Worm (Caenorhabditis elegans) whole organism, midembryonic: Measurements from ENCODE around the gene K09G1.2.
A peak's percentile ranks its signal among the peaks of the same experiment; 100 is the strongest.

Experiments
- T22C8.4 ChIP-seq: fragments of 200-800 bp; sonication (Bioruptor generic); IDR thresholded peaks from 2 replicates; pipeline ENCODE4 v1.3.6; 2022; ENCODE audit warnings: missing genetic modification characterization, missing compliant biosample characterization
- cog-1 ChIP-seq: sonication (generic microtip); optimal IDR thresholded peaks from 2 replicates; lab custom pipeline; 2016; ENCODE audit warnings: missing genetic modification characterization, missing compliant biosample characterization
- flt-1 ChIP-seq: fragments of 200-800 bp; sonication (Bioruptor generic); IDR thresholded peaks from 2 replicates; pipeline ENCODE4 v1.3.6; 2022; ENCODE audit warnings: missing genetic modification characterization, missing compliant biosample characterization
- klf-2 ChIP-seq: fragments of 200-800 bp; sonication (Bioruptor generic); conservative IDR thresholded peaks from 2 replicates; pipeline ENCODE4 v1.3.6; 2022; ENCODE audit warnings: missing genetic modification reagents, missing genetic modification characterization, missing compliant biosample characterization
- med-1 ChIP-seq: sonication (generic microtip); optimal IDR thresholded peaks from 2 replicates; lab custom pipeline; 2017; ENCODE audit warnings: missing genetic modification characterization, mild to moderate bottlenecking, missing compliant biosample characterization, antibody characterized with exemption, missing genetic modification reagents; ENCODE audit not compliant: insufficient read depth
- ref-1 ChIP-seq: fragments of 200-800 bp; sonication (Bioruptor generic); conservative IDR thresholded peaks from 2 replicates; pipeline ENCODE4 v1.3.6; 2022; ENCODE audit warnings: missing genetic modification reagents, missing genetic modification characterization, missing compliant biosample characterization
- tab-1 ChIP-seq: fragments of 200-800 bp; sonication (Bioruptor generic); IDR thresholded peaks from 2 replicates; pipeline ENCODE4 v1.3.6; 2022; ENCODE audit warnings: missing genetic modification characterization, missing compliant biosample characterization
- ztf-23 ChIP-seq: fragments of 200-800 bp; sonication (Bioruptor generic); IDR thresholded peaks from 2 replicates; pipeline ENCODE4 v1.3.6; 2022; ENCODE audit warnings: missing genetic modification reagents, missing genetic modification characterization, missing compliant biosample characterization
- ztf-29 ChIP-seq: fragments of 200-800 bp; sonication (Bioruptor generic); IDR thresholded peaks from 2 replicates; pipeline ENCODE4 v1.3.6; 2022; ENCODE audit warnings: missing genetic modification reagents, missing genetic modification characterization, missing compliant biosample characterization

The K09G1.2 gene

DNA sequence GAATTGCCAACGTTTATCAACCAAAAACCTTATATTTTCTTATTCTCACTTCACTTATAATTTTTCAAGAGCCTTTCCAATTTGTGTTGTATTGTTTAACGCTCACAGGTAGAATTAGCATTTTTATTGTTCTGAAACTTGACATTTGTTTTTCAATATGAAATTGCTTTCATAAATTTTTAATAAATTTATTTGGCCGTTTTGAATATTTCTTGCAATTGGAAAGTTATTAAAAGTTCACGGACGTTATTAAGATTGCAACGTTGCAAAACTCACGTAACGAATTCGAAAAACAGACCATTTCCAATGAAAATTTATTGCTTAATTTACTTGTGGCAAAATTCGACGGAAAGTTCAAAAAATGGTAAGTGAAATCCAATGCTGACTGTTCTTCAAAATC, at the start of gene K09G1.2:
TSS of gene K09G1.2 (plus strand) at position 301 of the 400 bp plus-strand sequence.
- TF ChIP-seq med-1 (GFP tag; lab: Kevin White, UChicago) (no peak), ztf-23 (no peak), ref-1 (GFP tag; lab: Robert Waterston, UW) (no peak), T22C8.4 (GFP tag; lab: Robert Waterston, UW) (no peak), klf-2 (GFP tag; lab: Robert Waterston, UW) (no peak), cog-1 (tag; lab: Kevin White, UChicago) (no peak), tab-1 (GFP tag; lab: Robert Waterston, UW) (no peak), flt-1 (GFP tag; lab: Robert Waterston, UW) (no peak), ztf-29 (no peak)

DNA sequence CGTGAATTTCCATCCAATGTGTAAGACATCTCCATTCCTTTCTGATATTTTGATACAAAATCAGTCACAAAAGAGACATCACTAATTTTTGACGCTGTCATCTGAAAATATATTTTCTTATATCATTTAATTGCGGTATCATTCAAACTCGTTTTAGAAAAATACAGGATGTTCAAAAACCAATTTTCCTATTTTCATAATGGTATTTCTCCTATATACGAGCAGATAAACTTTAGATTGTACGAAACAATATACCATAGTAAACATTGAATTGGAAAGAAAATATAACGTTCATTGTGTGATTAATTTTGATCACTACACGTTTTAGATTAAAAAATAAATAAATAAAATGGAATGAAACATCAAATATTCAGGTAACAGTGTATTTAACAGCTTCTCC, 48.9 kb upstream of the K09G1.2 start, which contains the start of gene C50F4.16:
TSS of gene C50F4.16 (minus strand) at position 101 of the 400 bp plus-strand sequence.
- TF ChIP-seq med-1 (GFP tag; lab: Kevin White, UChicago), result no peak
- TF ChIP-seq cog-1 (tag; lab: Kevin White, UChicago), result no peak
- no peak for TF ChIP-seq ztf-29
- TF ChIP-seq flt-1 (GFP tag; lab: Robert Waterston, UW), result no peak
- no peak for TF ChIP-seq ref-1 (GFP tag; lab: Robert Waterston, UW)
- no peak for TF ChIP-seq ztf-23
- no peak for TF ChIP-seq T22C8.4 (GFP tag; lab: Robert Waterston, UW)
- TF ChIP-seq tab-1 (GFP tag; lab: Robert Waterston, UW), result no peak
- TF ChIP-seq klf-2 (GFP tag; lab: Robert Waterston, UW), result no peak

DNA sequence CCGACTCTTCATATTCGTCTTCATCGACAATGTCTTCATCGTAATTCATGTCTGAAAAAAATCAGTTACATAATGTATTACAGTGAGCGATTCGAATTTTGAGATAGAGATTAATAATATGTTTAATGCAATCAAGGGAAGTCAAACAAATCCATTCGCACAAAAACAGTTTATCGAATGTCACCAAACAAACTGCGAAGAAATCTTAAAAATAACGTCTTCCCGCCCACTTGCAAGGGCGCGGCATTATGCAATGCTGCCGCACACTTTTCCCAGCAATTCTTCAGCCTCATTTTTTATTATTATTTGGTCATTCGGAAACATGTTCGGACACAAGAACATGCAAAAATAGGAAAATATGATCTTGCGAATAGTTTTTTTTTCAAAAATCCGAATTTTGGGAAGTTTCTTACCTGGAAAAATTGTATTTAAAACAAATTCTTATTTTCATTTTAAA, 46.2 kb upstream of the K09G1.2 start, which contains the start of gene mdf-1:
TSS of gene mdf-1 (minus strand) at position 51 of the 457 bp plus-strand sequence.
- 0 out of 2 replicates have a peak, but pooled peaks have one; percentile 52 for TF ChIP-seq flt-1 (GFP tag; lab: Robert Waterston, UW)
- TF ChIP-seq ref-1 (GFP tag; lab: Robert Waterston, UW), result 0 out of 2 replicates have a peak, but pooled peaks have one; percentile 33
- TF ChIP-seq ztf-29, result no peak
- TF ChIP-seq cog-1 (tag; lab: Kevin White, UChicago), result no peak
- TF ChIP-seq T22C8.4 (GFP tag; lab: Robert Waterston, UW), result no peak
- TF ChIP-seq tab-1 (GFP tag; lab: Robert Waterston, UW), result no peak
- TF ChIP-seq klf-2 (GFP tag; lab: Robert Waterston, UW), result 0 out of 2 replicates have a peak, but pooled peaks have one; percentile 35
- TF ChIP-seq med-1 (GFP tag; lab: Kevin White, UChicago), result peak; percentile 28
- peak; percentile 67; the same call in 1 of the 2 replicates for TF ChIP-seq ztf-23

DNA sequence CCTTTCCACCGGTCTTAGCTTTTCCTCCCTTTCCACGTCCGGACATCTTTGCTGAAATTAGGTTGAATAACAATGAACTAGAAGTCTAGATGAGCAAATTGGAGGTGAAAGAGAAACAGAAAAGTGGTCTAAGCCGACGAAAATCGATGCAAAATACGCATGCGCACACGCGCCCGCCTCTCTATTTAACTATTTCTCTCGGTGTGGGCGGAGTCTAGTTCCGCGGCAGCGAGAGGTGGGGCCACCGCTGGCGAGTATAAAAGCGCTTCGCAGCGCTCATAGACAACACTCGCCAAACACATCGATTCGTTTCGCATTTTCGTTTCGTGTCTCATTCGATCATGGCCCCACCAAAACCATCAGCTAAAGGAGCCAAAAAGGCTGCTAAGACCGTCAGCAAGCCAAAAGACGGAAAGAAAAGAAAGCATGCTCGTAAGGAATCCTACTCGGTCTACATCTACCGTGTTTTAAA, 45.1 kb upstream of the K09G1.2 start, which contains the start of the genes his-35 and his-41:
TSS of gene his-35 (minus strand) at position 51 of the 472 bp plus-strand sequence.
TSS of gene his-41 (plus strand) at position 299 of the 472 bp plus-strand sequence.
- no peak for TF ChIP-seq cog-1 (tag; lab: Kevin White, UChicago)
- no peak for TF ChIP-seq ref-1 (GFP tag; lab: Robert Waterston, UW)
- 0 out of 2 replicates have a peak, but pooled peaks have one; percentile 9 for TF ChIP-seq flt-1 (GFP tag; lab: Robert Waterston, UW)
- no peak for TF ChIP-seq tab-1 (GFP tag; lab: Robert Waterston, UW)
- 0 out of 2 replicates have a peak, but pooled peaks have one; percentile 20 for TF ChIP-seq ztf-29
- peak; percentile 46 for TF ChIP-seq T22C8.4 (GFP tag; lab: Robert Waterston, UW)
- no peak for TF ChIP-seq med-1 (GFP tag; lab: Kevin White, UChicago)
- TF ChIP-seq klf-2 (GFP tag; lab: Robert Waterston, UW), result no peak
- TF ChIP-seq ztf-23, result no peak; the same call in 1 of the 2 replicates

DNA sequence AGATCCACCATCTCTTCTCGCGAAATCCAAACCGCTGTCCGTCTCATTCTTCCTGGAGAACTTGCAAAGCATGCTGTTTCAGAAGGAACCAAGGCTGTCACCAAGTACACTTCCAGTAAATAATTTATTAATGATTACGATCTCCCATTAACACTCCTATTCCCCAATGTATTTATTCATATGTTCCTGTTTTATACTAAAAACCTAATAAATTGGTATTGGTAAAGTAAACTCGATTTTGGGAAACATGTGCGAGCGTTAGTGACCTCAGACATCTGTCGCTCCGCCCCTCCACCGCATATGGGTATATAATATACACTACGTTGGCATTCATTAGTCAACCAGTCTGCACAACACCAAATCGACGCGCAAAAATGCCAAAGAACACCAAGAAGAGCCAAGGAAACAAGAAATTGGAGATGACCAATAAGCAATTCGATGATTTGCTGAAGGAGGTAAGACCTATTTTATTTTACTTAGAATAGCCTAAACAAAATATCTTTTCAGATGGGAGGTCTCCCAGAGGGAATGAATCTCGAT, 44.3 kb upstream of the K09G1.2 start, which contains the start of gene C50F4.6:
TSS of gene C50F4.6 (plus strand) at position 51 of the 540 bp plus-strand sequence.
- TF ChIP-seq klf-2 (GFP tag; lab: Robert Waterston, UW) (no peak), T22C8.4 (GFP tag; lab: Robert Waterston, UW) (no peak)

DNA sequence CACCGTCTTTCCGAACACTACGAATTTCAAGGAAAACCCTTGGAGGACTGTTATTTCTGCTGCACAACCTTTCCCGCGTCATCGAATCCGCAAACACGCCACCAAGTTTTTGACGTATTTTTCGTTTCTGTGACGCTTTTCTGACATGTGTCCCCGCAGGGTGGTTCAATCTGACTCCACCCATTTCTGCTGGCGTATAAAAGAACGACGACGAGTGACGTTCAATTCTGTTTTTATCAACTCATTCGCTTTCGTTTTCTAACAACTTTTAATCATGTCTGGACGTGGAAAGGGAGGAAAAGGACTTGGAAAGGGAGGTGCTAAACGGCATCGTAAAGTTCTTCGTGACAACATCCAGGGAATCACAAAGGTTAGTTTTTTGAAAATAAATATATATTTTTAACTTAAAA, 43.6 kb upstream of the K09G1.2 start, which contains the start of gene his-37:
TSS of gene his-37 (plus strand) at position 246 of the 410 bp plus-strand sequence.
- TF ChIP-seq ztf-29 (no peak; the same call in 1 of the 2 replicates), flt-1 (GFP tag; lab: Robert Waterston, UW) (peak; percentile 81), ztf-23 (peak; percentile 83), ref-1 (GFP tag; lab: Robert Waterston, UW) (no peak), med-1 (GFP tag; lab: Kevin White, UChicago) (no peak), klf-2 (GFP tag; lab: Robert Waterston, UW) (no peak), cog-1 (tag; lab: Kevin White, UChicago) (peak; percentile 93), tab-1 (GFP tag; lab: Robert Waterston, UW) (peak; percentile 50; the same call in 1 of the 2 replicates), T22C8.4 (GFP tag; lab: Robert Waterston, UW) (no peak)

DNA sequence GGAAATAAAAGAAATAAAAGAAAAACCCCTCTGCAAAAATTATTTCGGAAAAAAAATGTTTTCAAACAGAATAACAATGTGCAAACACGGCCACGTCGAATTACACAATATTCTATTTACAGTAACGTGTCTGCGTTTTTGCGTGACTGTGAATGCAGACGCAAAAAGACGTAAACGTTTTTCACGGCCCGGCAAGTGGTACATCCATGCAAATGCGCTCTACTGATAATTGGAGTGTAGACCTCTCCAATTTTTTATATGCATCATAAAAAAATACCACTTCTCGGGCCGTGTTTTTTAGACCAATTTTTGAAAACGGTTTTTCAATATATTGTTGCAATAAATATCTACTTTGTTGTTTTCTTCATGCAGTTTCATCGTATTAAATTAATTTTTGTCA, 41.0 kb upstream of the K09G1.2 start, which contains the start of gene nstp-10:
TSS of gene nstp-10 (minus strand) at position 378 of the 400 bp plus-strand sequence.
- peak; percentile 23 for TF ChIP-seq cog-1 (tag; lab: Kevin White, UChicago)
- TF ChIP-seq flt-1 (GFP tag; lab: Robert Waterston, UW), result no peak
- TF ChIP-seq ztf-23, result no peak
- no peak for TF ChIP-seq klf-2 (GFP tag; lab: Robert Waterston, UW)
- TF ChIP-seq ztf-29, result no peak
- no peak for TF ChIP-seq T22C8.4 (GFP tag; lab: Robert Waterston, UW)
- TF ChIP-seq ref-1 (GFP tag; lab: Robert Waterston, UW), result no peak

DNA sequence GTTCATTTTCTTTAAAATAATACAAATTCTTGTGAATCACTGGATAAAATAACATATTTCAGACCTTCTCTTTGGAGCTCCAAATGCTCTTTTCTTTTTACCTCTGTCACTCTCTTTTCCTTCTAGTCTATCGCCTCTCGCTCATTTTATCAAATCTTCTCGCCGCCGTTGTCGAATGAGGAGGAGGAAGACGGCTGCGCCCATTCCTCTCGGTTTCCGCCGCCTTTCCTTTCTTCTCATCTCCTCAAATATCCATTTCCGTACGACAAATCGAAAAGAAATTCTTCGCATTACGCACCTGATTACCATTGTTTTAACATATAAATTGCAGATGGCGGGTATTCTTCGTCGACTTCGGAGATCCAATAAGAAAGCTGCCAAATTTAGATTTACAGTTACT, 40.1 kb upstream of the K09G1.2 start, which contains the start of gene ehbp-1:
TSS of gene ehbp-1 (plus strand) at position 332 of the 400 bp plus-strand sequence.
- no peak for TF ChIP-seq med-1 (GFP tag; lab: Kevin White, UChicago)
- TF ChIP-seq ztf-29, result no peak
- TF ChIP-seq flt-1 (GFP tag; lab: Robert Waterston, UW), result no peak
- no peak for TF ChIP-seq tab-1 (GFP tag; lab: Robert Waterston, UW)
- no peak for TF ChIP-seq T22C8.4 (GFP tag; lab: Robert Waterston, UW)
- TF ChIP-seq ztf-23, result no peak
- TF ChIP-seq klf-2 (GFP tag; lab: Robert Waterston, UW), result no peak
